Worm (Caenorhabditis elegans) whole organism, L4 larva: ENCODE data around the gene Y94H6A.12.

ENCODE experiments used
- F37D6.2 ChIP-seq: sonication (generic microtip); optimal IDR thresholded peaks from 2 replicates; lab custom pipeline; 2016; ENCODE audit warnings: mild to moderate bottlenecking, missing genetic modification characterization, missing compliant biosample characterization
- F49E8.2 ChIP-seq: sonication (generic microtip); optimal IDR thresholded peaks from 2 replicates; lab custom pipeline; 2016; ENCODE audit warnings: missing compliant biosample characterization, mild to moderate bottlenecking, missing genetic modification characterization, borderline replicate concordance
- T26A8.4 ChIP-seq: fragments of 200-800 bp; sonication (Bioruptor generic); IDR thresholded peaks from 2 replicates; pipeline ENCODE4 v1.3.6; 2022; ENCODE audit warnings: missing genetic modification characterization, missing compliant biosample characterization
- Y105C5A.15 ChIP-seq: fragments of 200-800 bp; sonication (Bioruptor generic); IDR thresholded peaks from 2 replicates; pipeline ENCODE4 v1.3.6; 2022; ENCODE audit warnings: missing genetic modification characterization, missing compliant biosample characterization
- Y48G9A.11 ChIP-seq: fragments of 200-800 bp; sonication (Bioruptor generic); IDR thresholded peaks from 2 replicates; pipeline ENCODE4 v1.3.6; 2022; ENCODE audit warnings: missing genetic modification reagents, missing genetic modification characterization, missing compliant biosample characterization
- Y5F2A.4 ChIP-seq: fragments of 200-800 bp; sonication (Bioruptor generic); optimal IDR thresholded peaks from 2 replicates; lab custom pipeline; 2018; ENCODE audit warnings: mild to moderate bottlenecking, missing genetic modification characterization, missing compliant biosample characterization
- Y75B8A.6 ChIP-seq: fragments of 200-800 bp; sonication (Bioruptor generic); IDR thresholded peaks from 2 replicates; pipeline ENCODE4 v1.3.6; 2022; ENCODE audit warnings: missing genetic modification reagents, missing genetic modification characterization, missing compliant biosample characterization
- ZK546.5 ChIP-seq, 2 experiments: sonication (generic microtip); optimal IDR thresholded peaks; 2 replicates each; lab custom pipeline; 2017; ENCODE audit warnings: missing biosample characterization in 2 of 2, missing genetic modification characterization in 2 of 2
- aha-1 ChIP-seq: fragments of 150-350 bp; peaks from one replicate; lab custom pipeline; 2014; ENCODE audit warnings: missing biosample characterization, missing genetic modification characterization
- ceh-20 ChIP-seq: fragments of 200-800 bp; sonication (Bioruptor generic); IDR thresholded peaks from 2 replicates; pipeline ENCODE4 v1.3.6; 2022; ENCODE audit warnings: missing genetic modification reagents, missing genetic modification characterization, missing compliant biosample characterization
- ceh-62 ChIP-seq: sonication (generic microtip); optimal IDR thresholded peaks from 2 replicates; lab custom pipeline; 2017; ENCODE audit warnings: missing biosample characterization, missing genetic modification characterization
- ces-1 ChIP-seq: fragments of 150-350 bp; sonication (generic microtip); optimal IDR thresholded peaks from 4 replicates; lab custom pipeline; 2014; ENCODE audit warnings: missing biosample characterization, missing genetic modification reagents, missing genetic modification characterization
- cey-2 ChIP-seq: sonication (generic microtip); optimal IDR thresholded peaks from 3 replicates; lab custom pipeline; 2017; ENCODE audit warnings: missing genetic modification characterization, mild to moderate bottlenecking, missing compliant biosample characterization, antibody characterized with exemption, borderline replicate concordance; ENCODE audit not compliant: insufficient read depth
- ctbp-1 ChIP-seq: fragments of 200-800 bp; sonication (Bioruptor generic); IDR thresholded peaks from 2 replicates; pipeline ENCODE4 v1.3.6; 2022; ENCODE audit warnings: missing genetic modification reagents, missing genetic modification characterization, missing compliant biosample characterization
- daf-16 ChIP-seq, 3 experiments: sonication (generic microtip); optimal IDR thresholded peaks; 2 replicates each; lab custom pipeline; 2016 to 2017; ENCODE audit warnings: missing genetic modification characterization in 3 of 3, missing genetic modification reagents in 3 of 3, mild to moderate bottlenecking in 2 of 3, missing compliant biosample characterization in 2 of 3, missing biosample characterization in 1 of 3, moderate library complexity in 1 of 3
- daf-19 ChIP-seq: fragments of 200-800 bp; sonication (Bioruptor generic); conservative IDR thresholded peaks from 2 replicates; pipeline ENCODE4 v1.3.6; 2022; ENCODE audit warnings: missing genetic modification characterization, missing compliant biosample characterization
- daf-8 ChIP-seq: fragments of 200-800 bp; sonication (Bioruptor generic); IDR thresholded peaks from 2 replicates; pipeline ENCODE4 v1.3.6; 2022; ENCODE audit warnings: missing genetic modification characterization, missing compliant biosample characterization
- dmd-8 ChIP-seq: fragments of 200-800 bp; sonication (Bioruptor generic); IDR thresholded peaks from 2 replicates; pipeline ENCODE4 v1.3.6; 2022; ENCODE audit warnings: missing genetic modification characterization, missing compliant biosample characterization
- dmd-9 ChIP-seq: fragments of 200-800 bp; sonication (Bioruptor generic); IDR thresholded peaks from 2 replicates; pipeline ENCODE4 v1.3.6; 2022; ENCODE audit warnings: missing genetic modification reagents, missing genetic modification characterization, missing compliant biosample characterization
- duxl-1 ChIP-seq: sonication (generic microtip); optimal IDR thresholded peaks from 2 replicates; lab custom pipeline; 2016; ENCODE audit warnings: mild to moderate bottlenecking, missing genetic modification characterization, moderate library complexity, missing compliant biosample characterization; ENCODE audit not compliant: poor library complexity
- dve-1 ChIP-seq: sonication (generic microtip); optimal IDR thresholded peaks from 2 replicates; lab custom pipeline; 2017; ENCODE audit warnings: antibody characterized with exemption, mild to moderate bottlenecking, missing genetic modification characterization, missing compliant biosample characterization; ENCODE audit not compliant: insufficient read depth
- egl-27 ChIP-seq: sonication (generic microtip); optimal IDR thresholded peaks from 3 replicates; lab custom pipeline; 2017; ENCODE audit warnings: missing biosample characterization, missing genetic modification reagents, missing genetic modification characterization
- fkh-10 ChIP-seq: fragments of 150-350 bp; optimal IDR thresholded peaks from 2 replicates; lab custom pipeline; 2014; ENCODE audit warnings: missing biosample characterization, missing genetic modification reagents, missing genetic modification characterization
- lin-1 ChIP-seq: fragments of 200-800 bp; sonication (Bioruptor generic); IDR thresholded peaks from 2 replicates; pipeline ENCODE4 v1.3.6; 2022; ENCODE audit warnings: missing genetic modification reagents, missing genetic modification characterization, missing compliant biosample characterization
- lin-13 ChIP-seq: fragments of 150-350 bp; optimal IDR thresholded peaks from 2 replicates; lab custom pipeline; 2014; ENCODE audit warnings: missing biosample characterization, missing genetic modification reagents, missing genetic modification characterization
- lin-15B ChIP-seq: fragments of 150-350 bp; sonication (generic microtip); optimal IDR thresholded peaks from 3 replicates; lab custom pipeline; 2014; ENCODE audit warnings: missing biosample characterization, missing genetic modification characterization
- lin-39 ChIP-seq: fragments of 150-350 bp; optimal IDR thresholded peaks from 2 replicates; lab custom pipeline; 2014; ENCODE audit warnings: missing biosample characterization, missing genetic modification reagents, missing genetic modification characterization
- lir-3 ChIP-seq: sonication (generic microtip); optimal IDR thresholded peaks from 2 replicates; lab custom pipeline; 2016; ENCODE audit warnings: mild to moderate bottlenecking, missing genetic modification characterization, missing compliant biosample characterization
- lsy-2 ChIP-seq, 2 experiments: fragments of 150-350 bp in 1 of 2; sonication (generic microtip) in 1 of 2; optimal IDR thresholded peaks; 2 replicates each; lab custom pipeline; 2014 to 2017; ENCODE audit warnings: missing biosample characterization in 2 of 2, missing genetic modification characterization in 2 of 2
- madf-5 ChIP-seq, 2 experiments: fragments of 200-800 bp; sonication (Bioruptor generic); IDR thresholded peaks; 2 replicates each; pipeline ENCODE4 v1.3.6; 2022; ENCODE audit warnings: missing compliant biosample characterization in 2 of 2, missing genetic modification characterization in 2 of 2
- madf-9 ChIP-seq: fragments of 200-800 bp; sonication (Bioruptor generic); conservative IDR thresholded peaks from 2 replicates; pipeline ENCODE4 v1.3.6; 2022; ENCODE audit warnings: missing genetic modification reagents, missing genetic modification characterization, missing compliant biosample characterization
- mdl-1 ChIP-seq, 2 experiments: fragments of 150-350 bp in 1 of 2; sonication (generic microtip) in 1 of 2; optimal IDR thresholded peaks; 2 replicates each; lab custom pipeline; 2014 to 2017; ENCODE audit warnings: missing biosample characterization in 2 of 2, missing genetic modification characterization in 2 of 2
- mdt-29 ChIP-seq: fragments of 200-800 bp; sonication (Bioruptor generic); IDR thresholded peaks from 2 replicates; pipeline ENCODE4 v1.3.6; 2022; ENCODE audit warnings: missing genetic modification reagents, missing genetic modification characterization, missing compliant biosample characterization
- mes-2 ChIP-seq: sonication (generic microtip); optimal IDR thresholded peaks from 2 replicates; lab custom pipeline; 2016; ENCODE audit warnings: missing genotype, mild to moderate bottlenecking, missing genetic modification characterization, missing compliant biosample characterization; ENCODE audit not compliant: poor library complexity, severe bottlenecking
- nhr-237 ChIP-seq: sonication (generic microtip); optimal IDR thresholded peaks from 2 replicates; lab custom pipeline; 2017; ENCODE audit warnings: missing biosample characterization, missing genetic modification characterization
- nhr-28 ChIP-seq: fragments of 150-350 bp; optimal IDR thresholded peaks from 2 replicates; lab custom pipeline; 2014; ENCODE audit warnings: missing biosample characterization, missing genetic modification characterization
- nhr-48 ChIP-seq: sonication (generic microtip); optimal IDR thresholded peaks from 2 replicates; lab custom pipeline; 2016; ENCODE audit warnings: mild to moderate bottlenecking, missing genetic modification characterization, missing compliant biosample characterization
- nhr-77 ChIP-seq: fragments of 150-350 bp; optimal IDR thresholded peaks from 2 replicates; lab custom pipeline; 2014; ENCODE audit warnings: missing biosample characterization, missing genetic modification characterization
- pha-4 ChIP-seq, 2 experiments: fragments of 150-350 bp in 1 of 2; fragments of 200-800 bp in 1 of 2; sonication (Bioruptor generic) in 1 of 2; IDR thresholded peaks in 1 of 2; optimal IDR thresholded peaks in 1 of 2; 2 replicates each; pipeline versions ENCODE4 v1.3.6 to Lab custom; 2014 to 2022; ENCODE audit warnings: missing genetic modification characterization in 2 of 2, missing genetic modification reagents in 2 of 2, missing biosample characterization in 1 of 2, missing compliant biosample characterization in 1 of 2
- rbr-2 ChIP-seq: sonication (generic microtip); optimal IDR thresholded peaks from 2 replicates; lab custom pipeline; 2016; ENCODE audit warnings: missing genotype, missing genetic modification characterization, missing compliant biosample characterization
- saeg-2 ChIP-seq: fragments of 200-800 bp; sonication (Bioruptor generic); IDR thresholded peaks from 2 replicates; pipeline ENCODE4 v1.3.6; 2022; ENCODE audit warnings: missing genetic modification reagents, missing genetic modification characterization, missing compliant biosample characterization
- skn-1 ChIP-seq: fragments of 150-350 bp; optimal IDR thresholded peaks from 2 replicates; lab custom pipeline; 2014; ENCODE audit warnings: missing biosample characterization, missing genetic modification characterization
- spr-3 ChIP-seq: fragments of 200-800 bp; sonication (Bioruptor generic); optimal IDR thresholded peaks from 2 replicates; lab custom pipeline; 2018; ENCODE audit warnings: mild to moderate bottlenecking, missing genetic modification characterization, missing compliant biosample characterization
- tag-97 ChIP-seq: fragments of 200-800 bp; sonication (Bioruptor generic); IDR thresholded peaks from 2 replicates; pipeline ENCODE4 v1.3.6; 2022; ENCODE audit warnings: missing genetic modification characterization, missing compliant biosample characterization
- tra-1 ChIP-seq: fragments of 200-800 bp; sonication (Bioruptor generic); IDR thresholded peaks from 2 replicates; pipeline ENCODE4 v1.3.6; 2022; ENCODE audit warnings: missing genetic modification reagents, missing genetic modification characterization, missing compliant biosample characterization
- unc-39 ChIP-seq: sonication (generic microtip); optimal IDR thresholded peaks from 2 replicates; lab custom pipeline; 2017; ENCODE audit warnings: missing biosample characterization, missing genetic modification characterization
- zag-1 ChIP-seq: fragments of 150-350 bp; optimal IDR thresholded peaks from 2 replicates; lab custom pipeline; 2014; ENCODE audit warnings: missing biosample characterization, missing genetic modification characterization
- zfp-2 ChIP-seq: sonication (generic microtip); optimal IDR thresholded peaks from 2 replicates; lab custom pipeline; 2016; ENCODE audit warnings: mild to moderate bottlenecking, missing genetic modification characterization, missing compliant biosample characterization
- ztf-11 ChIP-seq: fragments of 150-350 bp; optimal IDR thresholded peaks from 2 replicates; lab custom pipeline; 2014; ENCODE audit warnings: missing biosample characterization, missing genetic modification characterization
- ztf-7 ChIP-seq: fragments of 150-350 bp; optimal IDR thresholded peaks from 2 replicates; lab custom pipeline; 2014; ENCODE audit warnings: missing biosample characterization, missing genetic modification characterization

Y94H6A.12 gene

DNA sequence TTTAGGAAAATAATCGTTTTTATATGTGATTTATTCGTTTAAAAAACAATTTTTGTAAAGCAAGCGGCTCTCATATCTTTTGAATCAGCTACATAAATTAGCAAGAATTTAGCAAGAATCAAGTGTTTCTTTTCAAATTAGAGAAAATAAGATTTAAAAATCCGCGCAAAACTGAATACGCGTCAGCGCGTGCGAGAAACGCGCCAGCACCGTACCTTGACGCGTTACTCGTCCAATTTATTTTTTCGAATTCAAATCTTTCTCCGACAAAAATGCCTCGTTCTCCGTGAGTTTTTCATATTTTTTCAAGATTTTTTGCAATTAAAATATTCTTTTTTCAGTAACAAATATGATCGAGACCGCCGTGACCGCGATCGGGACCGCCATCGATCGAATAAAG lies 36.6 kb downstream of the Y94H6A.12 start, which contains the start of gene Y94H6A.3 (continued):
- peak; percentile 31 to 94 for TF ChIP-seq lsy-2 (tag; optimal IDR thresholded peaks at IDR 0.05; lab: Kevin White, UChicago)
- peak; percentile 74 for TF ChIP-seq ceh-20 (GFP tag; lab: Robert Waterston, UW)
- no peak for TF ChIP-seq nhr-237 (tag; lab: Kevin White, UChicago)
- no peak for TF ChIP-seq skn-1 (tag; lab: Kevin White, UChicago)
- no peak for TF ChIP-seq unc-39 (tag; lab: Kevin White, UChicago)
- no peak for TF ChIP-seq Y75B8A.6
- no peak for TF ChIP-seq lir-3 (tag; lab: Kevin White, UChicago)
- TF ChIP-seq mdt-29, result no peak
- no peak for TF ChIP-seq daf-19 (GFP tag; lab: Robert Waterston, UW)
- TF ChIP-seq saeg-2, result no peak
- TF ChIP-seq spr-3 (GFP tag; lab: Kevin White, UChicago), result peak; percentile 50
- TF ChIP-seq F49E8.2, result peak; percentile 44
- no peak for TF ChIP-seq lin-1 (GFP tag; lab: Robert Waterston, UW)
- TF ChIP-seq nhr-48 (tag; lab: Kevin White, UChicago), result peak; percentile 16
- peak; percentile 84 for TF ChIP-seq dve-1 (tag; lab: Kevin White, UChicago)
- TF ChIP-seq ztf-11, result no peak
- peak; percentile 44 for TF ChIP-seq ztf-7
- no peak for TF ChIP-seq Y5F2A.4 (GFP tag; lab: Kevin White, UChicago)
- no peak for TF ChIP-seq Y105C5A.15
- peak; percentile 78 for TF ChIP-seq nhr-77 (tag; lab: Kevin White, UChicago)
- peak; percentile 72 for TF ChIP-seq F37D6.2 (tag; lab: Kevin White, UChicago)
- 0 out of 2 replicates have a peak, but pooled peaks have one; percentile 32 for TF ChIP-seq pha-4 (GFP tag; IDR thresholded peaks at IDR 0.05; lab: Robert Waterston, UW)
- no peak for TF ChIP-seq pha-4 (tag; optimal IDR thresholded peaks at IDR 0.05; lab: Kevin White, UChicago)
- no peak for TF ChIP-seq ctbp-1
- TF ChIP-seq madf-5 (GFP tag; IDR thresholded peaks at IDR 0.05; lab: Robert Waterston, UW), result no peak
- peak; percentile 95 for TF ChIP-seq Y48G9A.11 (GFP tag; lab: Robert Waterston, UW)
- TF ChIP-seq dmd-9 (GFP tag; lab: Robert Waterston, UW), result no peak
- no peak for TF ChIP-seq zag-1 (tag; lab: Kevin White, UChicago)
- TF ChIP-seq lin-13 (GFP tag; lab: Kevin White, UChicago), result peak; percentile 87
- TF ChIP-seq T26A8.4, result peak; percentile 86
- no peak for TF ChIP-seq tag-97 (GFP tag; lab: Robert Waterston, UW)
- peak; percentile 65 for TF ChIP-seq duxl-1 (tag; lab: Kevin White, UChicago)
- TF ChIP-seq zfp-2 (tag; lab: Kevin White, UChicago), result no peak
- TF ChIP-seq cey-2 (tag; lab: Kevin White, UChicago), result no peak
- peak in 1 of 2 experiments; percentile 32 for TF ChIP-seq daf-16 (GFP tag; optimal IDR thresholded peaks at IDR 0.05; lab: Kevin White, UChicago)
- peak; percentile 34 for TF ChIP-seq daf-16 (tag; optimal IDR thresholded peaks at IDR 0.05; lab: Kevin White, UChicago)
- no peak for TF ChIP-seq dmd-8 (GFP tag; lab: Robert Waterston, UW)
- no peak for TF ChIP-seq ces-1 (GFP tag; lab: Kevin White, UChicago)
- TF ChIP-seq lin-15B (tag; lab: Kevin White, UChicago), result peak; percentile 55
- peak; percentile 79 for TF ChIP-seq rbr-2 (tag; lab: Kevin White, UChicago)
- TF ChIP-seq daf-8 (GFP tag; lab: Robert Waterston, UW), result no peak
- no peak for TF ChIP-seq egl-27 (tag; lab: Kevin White, UChicago)
- no peak for TF ChIP-seq ZK546.5 (tag; optimal IDR thresholded peaks at IDR 0.05; lab: Kevin White, UChicago)
- peak; percentile 54 for TF ChIP-seq nhr-28 (tag; lab: Kevin White, UChicago)
- no peak for TF ChIP-seq mdl-1 (tag; optimal IDR thresholded peaks at IDR 0.05; lab: Kevin White, UChicago)
- TF ChIP-seq lin-39 (tag; lab: Kevin White, UChicago), result no peak
- 0 out of 2 replicates have a peak, but pooled peaks have one; percentile 20 for TF ChIP-seq madf-9
- no peak for TF ChIP-seq ceh-62 (tag; lab: Kevin White, UChicago)
- TF ChIP-seq fkh-10 (GFP tag; lab: Kevin White, UChicago), result peak; percentile 54
- TF ChIP-seq mes-2, result peak; percentile 91
- peak; percentile 92 for TF ChIP-seq aha-1
- TF ChIP-seq tra-1, result no peak
